Worm (Caenorhabditis elegans): ENCODE data around the gene mdt-17.

mdt-17 gene

DNA sequence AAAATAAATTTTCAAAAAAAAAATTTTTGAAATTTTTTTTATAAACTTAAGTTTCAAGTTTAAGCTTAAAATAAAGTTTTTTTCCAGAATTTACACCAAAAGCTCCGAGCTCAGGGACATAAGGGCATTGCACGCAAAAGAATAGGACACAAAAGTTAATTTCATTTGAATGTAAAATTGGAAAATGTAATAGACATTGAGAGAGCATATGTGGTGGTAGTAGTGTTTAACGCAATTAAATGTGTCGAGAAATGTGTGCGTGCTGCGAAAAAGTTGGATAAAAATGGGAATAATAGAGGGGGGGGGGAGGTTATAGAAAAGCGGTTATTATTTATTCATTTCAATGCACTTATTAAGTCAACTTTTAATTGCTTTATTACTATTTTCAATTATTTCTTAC, 46.4 kb downstream of the mdt-17 start:
- TF ChIP-seq nhr-67 (tag; optimal IDR thresholded peaks at IDR 0.05), result no peak
- TF ChIP-seq fkh-2 (tag; optimal IDR thresholded peaks at IDR 0.05), result no peak
- no peak for TF ChIP-seq ama-1 (optimal IDR thresholded peaks at IDR 0.05)
- TF ChIP-seq nhr-76 (tag; optimal IDR thresholded peaks at IDR 0.05), result no peak
- no peak for TF ChIP-seq unc-62 (GFP tag; optimal IDR thresholded peaks at IDR 0.05)
- TF ChIP-seq mdl-1 (tag; optimal IDR thresholded peaks at IDR 0.05), result no peak
- TF ChIP-seq lin-39 (tag; optimal IDR thresholded peaks at IDR 0.05), result no peak
- TF ChIP-seq R02D3.7 (tag; optimal IDR thresholded peaks at IDR 0.05), result no peak
- no peak for TF ChIP-seq snpc-4 (tag; optimal IDR thresholded peaks at IDR 0.05)
- no peak for TF ChIP-seq nhr-25 (tag; optimal IDR thresholded peaks at IDR 0.05)
- TF ChIP-seq nhr-43 (tag; optimal IDR thresholded peaks at IDR 0.05; ENCODE audit: poor library complexity, severe bottlenecking), result no peak
- no peak for TF ChIP-seq ztf-11 (tag; optimal IDR thresholded peaks at IDR 0.05)
- no peak for TF ChIP-seq elt-2 (tag; optimal IDR thresholded peaks at IDR 0.05)
- TF ChIP-seq sea-2 (GFP tag; optimal IDR thresholded peaks at IDR 0.05), result no peak
- TF ChIP-seq daf-12 (tag; optimal IDR thresholded peaks at IDR 0.05), result no peak
- no peak for TF ChIP-seq tbx-2 (tag; optimal IDR thresholded peaks at IDR 0.05)

DNA sequence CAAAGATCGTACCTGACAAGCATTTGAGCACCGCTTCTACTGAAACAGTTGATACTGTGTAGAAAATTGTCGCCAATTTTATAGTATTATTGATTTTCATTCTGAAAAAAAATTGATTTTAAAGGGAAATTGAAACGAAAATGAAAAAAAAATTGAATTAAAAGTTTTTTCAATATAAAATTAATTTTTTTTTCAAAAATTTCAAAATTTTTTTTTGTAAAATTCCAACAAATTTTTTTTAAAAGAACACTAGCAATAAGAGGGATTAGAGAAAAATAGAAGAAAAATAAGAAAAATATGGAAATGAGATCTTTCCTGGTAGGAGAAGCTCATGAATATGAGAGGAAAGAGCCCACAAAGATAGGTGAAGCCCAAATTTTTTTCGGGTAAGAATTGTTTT, 51.9 kb downstream of the mdt-17 start, which contains the start of gene Y113G7B.11:
TSS of gene Y113G7B.11 (minus strand) at position 101 of the 400 bp plus-strand sequence.
- TF ChIP-seq nfya-1 (tag; optimal IDR thresholded peaks at IDR 0.05; ENCODE audit: insufficient read depth) (no peak), zag-1 (tag; optimal IDR thresholded peaks at IDR 0.05) (no peak), lin-15B (tag; optimal IDR thresholded peaks at IDR 0.05) (no peak), ceh-28 (tag; optimal IDR thresholded peaks at IDR 0.05) (no peak), eor-1 (tag; optimal IDR thresholded peaks at IDR 0.05) (no peak), egl-27 (tag; optimal IDR thresholded peaks at IDR 0.05) (no peak), elt-1 (tag; optimal IDR thresholded peaks at IDR 0.05) (no peak), mdl-1 (tag; optimal IDR thresholded peaks at IDR 0.05) (no peak), nhr-43 (tag; optimal IDR thresholded peaks at IDR 0.05; ENCODE audit: poor library complexity, severe bottlenecking) (no peak), nhr-76 (tag; optimal IDR thresholded peaks at IDR 0.05) (no peak), R02D3.7 (tag; optimal IDR thresholded peaks at IDR 0.05) (no peak), ama-1 (optimal IDR thresholded peaks at IDR 0.05) (no peak), mml-1 (tag; optimal IDR thresholded peaks at IDR 0.05) (no peak), elt-3 (tag; optimal IDR thresholded peaks at IDR 0.05) (no peak), nhr-11 (tag; optimal IDR thresholded peaks at IDR 0.05) (no peak)

DNA sequence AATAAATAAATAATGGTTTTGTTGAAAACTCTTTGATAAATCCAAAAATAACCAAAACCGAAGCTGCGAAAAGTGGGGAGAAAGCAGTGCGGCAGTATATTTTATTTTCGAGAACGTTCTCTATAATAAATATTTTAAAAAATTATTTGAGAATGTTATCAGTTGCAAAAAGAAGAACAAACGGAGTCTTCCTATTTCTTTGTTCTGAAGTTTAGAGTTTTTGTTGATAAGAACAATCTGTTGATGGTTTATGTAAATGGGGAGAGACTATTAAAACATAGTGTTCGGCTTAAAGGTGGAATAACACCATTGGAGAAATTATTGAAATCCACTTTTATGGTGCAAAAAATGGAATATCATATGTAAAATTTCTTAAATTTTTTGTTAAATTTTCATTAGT, 54.0 kb downstream of the mdt-17 start:
- no peak for TF ChIP-seq nhr-11 (tag; optimal IDR thresholded peaks at IDR 0.05)
- TF ChIP-seq pqm-1 (tag; optimal IDR thresholded peaks at IDR 0.05), result peak; percentile 47
- TF ChIP-seq pha-4 (tag; optimal IDR thresholded peaks at IDR 0.05), result peak; percentile 12
- peak; percentile 66 for TF ChIP-seq elt-2 (tag; optimal IDR thresholded peaks at IDR 0.05)

DNA sequence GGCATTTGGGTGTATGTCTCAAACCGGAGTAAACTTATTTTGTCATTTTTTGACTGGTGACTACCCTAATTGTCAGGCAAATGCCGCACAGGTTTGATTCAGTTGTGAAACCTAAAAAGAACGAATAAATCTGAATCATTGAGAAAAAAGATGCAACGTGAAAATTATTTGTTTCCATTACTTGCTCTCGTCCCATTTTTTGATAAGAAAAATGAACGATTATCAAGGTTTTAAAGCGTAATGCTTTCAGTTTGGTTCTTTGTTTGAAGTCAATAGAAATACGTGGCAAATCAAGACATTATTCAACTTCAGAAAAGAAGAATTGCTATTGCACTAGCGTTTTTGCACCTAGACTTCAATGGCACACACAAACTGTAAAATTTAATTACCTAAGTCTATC, 54.5 kb downstream of the mdt-17 start, which contains the start of gene Y113G7B.12:
TSS of gene Y113G7B.12 (minus strand) at position 101 of the 400 bp plus-strand sequence.
- TF ChIP-seq ztf-11 (tag; optimal IDR thresholded peaks at IDR 0.05) (no peak), fos-1 (tag; optimal IDR thresholded peaks at IDR 0.05) (no peak), nhr-28 (tag; optimal IDR thresholded peaks at IDR 0.05) (no peak), ceh-82 (tag; optimal IDR thresholded peaks at IDR 0.05) (no peak)

DNA sequence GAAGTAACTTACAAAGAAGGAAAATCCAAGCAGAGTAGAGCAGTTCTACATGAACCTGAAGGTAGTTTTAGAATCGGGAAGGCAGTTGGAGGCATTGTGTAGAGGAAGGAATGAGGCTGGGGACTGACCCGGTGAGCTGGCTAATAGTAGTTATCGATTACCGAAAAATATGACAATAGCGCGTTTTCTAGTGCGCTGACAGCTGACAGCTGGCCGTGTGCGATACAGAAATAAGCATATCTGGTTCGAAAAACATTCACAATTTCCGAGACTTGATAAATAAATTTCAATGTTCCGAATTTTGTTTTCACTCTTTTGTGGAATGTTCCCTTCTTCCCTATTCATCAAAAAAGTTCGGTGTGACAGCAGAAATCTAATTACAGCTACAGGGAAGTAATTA, 61.0 kb downstream of the mdt-17 start, which contains the start of the genes fbxb-59 and srbc-34:
TSS of gene fbxb-59 (minus strand) at position 101 of the 400 bp plus-strand sequence.
TSS of gene srbc-34 (plus strand) at position 233 of the 400 bp plus-strand sequence.
- TF ChIP-seq ceh-28 (tag; optimal IDR thresholded peaks at IDR 0.05) (no peak), egl-5 (tag; optimal IDR thresholded peaks at IDR 0.05) (no peak), nhr-76 (tag; optimal IDR thresholded peaks at IDR 0.05) (no peak), elt-2 (tag; optimal IDR thresholded peaks at IDR 0.05) (no peak), tbx-2 (tag; optimal IDR thresholded peaks at IDR 0.05) (no peak), unc-62 (GFP tag; optimal IDR thresholded peaks at IDR 0.05) (no peak), ceh-9 (tag; optimal IDR thresholded peaks at IDR 0.05) (no peak), R02D3.7 (tag; optimal IDR thresholded peaks at IDR 0.05) (no peak), ama-1 (optimal IDR thresholded peaks at IDR 0.05) (no peak), ztf-11 (tag; optimal IDR thresholded peaks at IDR 0.05) (no peak), mdl-1 (tag; optimal IDR thresholded peaks at IDR 0.05) (no peak), nhr-25 (tag; optimal IDR thresholded peaks at IDR 0.05) (no peak), nhr-23 (tag; optimal IDR thresholded peaks at IDR 0.05) (no peak), ztf-4 (tag; optimal IDR thresholded peaks at IDR 0.05) (no peak), eor-1 (tag; optimal IDR thresholded peaks at IDR 0.05) (no peak), fos-1 (tag; optimal IDR thresholded peaks at IDR 0.05) (no peak)

All from whole organism, L3 larva.